Worm (Caenorhabditis elegans): ENCODE results near the gene str-67.

Gene str-67

DNA sequence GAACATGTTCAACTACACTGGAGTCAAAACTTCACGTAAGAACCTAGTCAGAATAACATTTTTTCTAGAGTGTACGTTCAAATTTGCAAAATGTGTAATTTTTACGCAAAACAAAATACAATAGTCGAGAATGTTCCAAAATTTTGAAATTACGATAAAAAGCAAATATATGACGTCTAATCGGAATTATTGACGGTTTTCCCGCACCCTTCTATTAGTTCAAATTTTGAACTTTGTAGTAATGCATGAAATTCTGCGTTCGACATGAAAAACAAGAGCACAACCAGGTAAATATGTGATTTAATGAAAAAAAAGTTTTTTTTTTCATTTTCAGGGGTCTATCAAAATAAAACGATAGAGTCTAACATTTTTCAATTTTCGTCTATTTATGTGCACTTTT, 26.3 kb downstream of the str-67 start:
- TF ChIP-seq nhr-2 (tag; optimal IDR thresholded peaks at IDR 0.05) (no peak), cnd-1 (tag; optimal IDR thresholded peaks at IDR 0.05) (no peak), mls-2 (tag; optimal IDR thresholded peaks at IDR 0.05) (no peak), ces-1 (GFP tag; optimal IDR thresholded peaks at IDR 0.05) (no peak), flh-1 (GFP tag; optimal IDR thresholded peaks at IDR 0.05) (no peak), ceh-43 (GFP tag; optimal IDR thresholded peaks at IDR 0.05) (no peak), blmp-1 (tag; optimal IDR thresholded peaks at IDR 0.05) (no peak), unc-39 (tag; optimal IDR thresholded peaks at IDR 0.05) (no peak), sem-2 (GFP tag; optimal IDR thresholded peaks at IDR 0.05) (no peak)

DNA sequence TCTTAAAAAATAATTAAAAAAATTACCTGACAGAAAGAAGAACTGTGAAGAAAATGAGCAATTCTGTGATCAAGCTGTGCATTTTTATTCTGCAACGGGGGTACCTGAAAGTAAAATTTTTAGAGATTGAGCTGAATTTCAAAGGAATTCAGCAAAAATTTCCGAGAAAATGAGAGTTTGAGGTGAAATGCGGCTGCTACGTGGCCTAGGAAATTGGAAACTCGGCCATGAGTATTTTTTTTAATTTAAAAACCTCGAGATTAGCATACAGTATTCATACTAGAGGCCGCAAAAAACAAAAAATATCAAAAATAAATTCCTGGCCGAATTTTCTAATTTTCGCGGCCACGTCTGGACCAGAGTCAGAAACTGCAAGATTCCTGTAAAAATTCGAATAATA, 31.1 kb downstream of the str-67 start, which contains the start of gene flp-34:
Gene flp-34 (minus strand): TSS at position 101 of the 400 bp plus-strand sequence.
- TF ChIP-seq ces-1 (GFP tag; optimal IDR thresholded peaks at IDR 0.05): no peak
- TF ChIP-seq flh-1 (GFP tag; optimal IDR thresholded peaks at IDR 0.05): no peak

- TF ChIP-seq hlh-1 (tag; optimal IDR thresholded peaks at IDR 0.05): no peak
- TF ChIP-seq unc-39 (tag; optimal IDR thresholded peaks at IDR 0.05): no peak
- no peak for TF ChIP-seq snpc-4 (tag; optimal IDR thresholded peaks at IDR 0.05)
- TF ChIP-seq nhr-76 (tag; optimal IDR thresholded peaks at IDR 0.05): no peak
Observed at ce11 chrV:1027044-1027443, 37.3 kb downstream of the str-67 start, which contains the start of gene R09A1.3. Gene R09A1.3, minus strand, starts transcription at chrV:1027074.

DNA sequence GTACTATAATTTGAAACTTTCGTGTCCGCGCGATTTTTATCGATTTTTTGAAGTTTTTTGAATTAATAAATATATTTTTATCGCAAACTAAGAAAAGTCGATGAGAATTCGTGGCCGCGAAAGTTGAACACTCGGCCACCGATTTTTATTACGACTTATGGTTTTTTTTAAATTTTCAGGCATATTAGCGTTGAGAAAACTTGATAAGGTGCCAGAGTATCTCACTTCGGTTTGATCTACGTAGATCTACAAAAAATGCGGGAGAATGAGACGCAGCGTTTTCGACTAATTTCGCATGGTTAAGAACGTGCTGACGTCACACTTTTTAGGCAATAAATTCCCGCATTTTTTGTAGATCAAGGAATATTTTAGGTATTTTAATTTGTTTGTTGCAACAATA, 41.0 kb downstream of the str-67 start, which contains the start of gene pei-2:
Gene pei-2 (minus strand): TSS at position 101 of the 400 bp plus-strand sequence.
- no peak for TF ChIP-seq bed-3 (GFP tag; optimal IDR thresholded peaks at IDR 0.05)
- no peak for TF ChIP-seq tbx-8 (GFP tag; optimal IDR thresholded peaks at IDR 0.05)
- no peak for TF ChIP-seq M03D4.4 (tag; optimal IDR thresholded peaks at IDR 0.05)
- no peak for TF ChIP-seq nhr-76 (tag; optimal IDR thresholded peaks at IDR 0.05)
- no peak for TF ChIP-seq unc-39 (tag; optimal IDR thresholded peaks at IDR 0.05)
- no peak for TF ChIP-seq drap-1 (GFP tag; optimal IDR thresholded peaks at IDR 0.05)
- no peak for TF ChIP-seq elt-3 (tag; optimal IDR thresholded peaks at IDR 0.05)
- TF ChIP-seq cnd-1 (tag; optimal IDR thresholded peaks at IDR 0.05): no peak
- TF ChIP-seq lsy-2 (tag; optimal IDR thresholded peaks at IDR 0.05): no peak
- TF ChIP-seq ceh-43 (GFP tag; optimal IDR thresholded peaks at IDR 0.05): no peak
- TF ChIP-seq blmp-1 (tag; optimal IDR thresholded peaks at IDR 0.05): no peak
- TF ChIP-seq hlh-1 (tag; optimal IDR thresholded peaks at IDR 0.05): no peak
- TF ChIP-seq zip-8 (tag; optimal IDR thresholded peaks at IDR 0.05): no peak
- TF ChIP-seq nhr-237 (tag; optimal IDR thresholded peaks at IDR 0.05): no peak
- no peak for TF ChIP-seq nhr-28 (tag; optimal IDR thresholded peaks at IDR 0.05)
- TF ChIP-seq ham-2 (GFP tag; optimal IDR thresholded peaks at IDR 0.05): no peak
- TF ChIP-seq mls-2 (tag; optimal IDR thresholded peaks at IDR 0.05): no peak
- no peak for TF ChIP-seq nhr-2 (tag; optimal IDR thresholded peaks at IDR 0.05)

DNA sequence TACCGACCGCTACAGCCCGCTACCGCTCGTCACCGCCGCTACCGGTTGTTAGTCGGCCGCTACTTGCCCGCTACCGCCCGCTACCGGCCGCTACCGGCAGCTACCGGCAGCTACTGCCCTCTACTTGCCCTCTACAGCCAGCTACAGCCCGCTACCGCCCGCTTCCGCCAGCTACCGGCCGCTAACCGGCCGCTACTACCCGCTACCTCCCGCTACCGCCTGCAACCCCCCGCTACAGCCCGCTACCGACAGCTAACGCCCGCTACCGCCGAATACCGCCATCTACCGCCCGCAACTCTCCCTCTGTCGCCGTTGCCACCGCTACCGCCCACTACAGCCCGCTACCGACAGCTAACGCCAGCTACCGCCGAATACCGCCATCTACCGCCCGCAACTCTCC, 42.9 kb downstream of the str-67 start:
- TF ChIP-seq nhr-237 (tag; optimal IDR thresholded peaks at IDR 0.05) (no peak), nhr-2 (tag; optimal IDR thresholded peaks at IDR 0.05) (no peak), nhr-76 (tag; optimal IDR thresholded peaks at IDR 0.05) (no peak), sem-2 (GFP tag; optimal IDR thresholded peaks at IDR 0.05) (no peak), elt-1 (tag; optimal IDR thresholded peaks at IDR 0.05; ENCODE audit: borderline replicate concordance, insufficient read depth) (no peak), blmp-1 (tag; optimal IDR thresholded peaks at IDR 0.05) (no peak), ham-2 (GFP tag; optimal IDR thresholded peaks at IDR 0.05) (peak; percentile 86)

DNA sequence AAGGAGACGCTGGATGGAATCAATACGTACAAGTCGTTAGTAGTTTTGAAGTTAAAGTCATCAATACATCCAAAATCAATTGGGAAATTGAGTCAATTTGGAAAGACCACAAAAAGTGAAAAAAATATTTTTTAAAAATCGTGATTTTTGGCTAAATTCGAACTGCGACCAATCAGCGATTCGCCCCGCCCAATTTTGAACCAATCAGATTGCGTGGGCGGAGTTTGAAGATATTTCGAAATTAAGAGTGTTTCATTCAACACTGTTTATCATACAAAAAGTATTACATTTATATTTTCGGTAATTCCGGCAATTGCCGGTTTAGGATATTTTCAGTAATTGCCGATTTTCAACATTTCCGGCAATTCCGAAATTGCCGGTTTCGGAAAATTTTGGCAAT, 47.2 kb downstream of the str-67 start:
- TF ChIP-seq cnd-1 (tag; optimal IDR thresholded peaks at IDR 0.05): no peak
- TF ChIP-seq sem-2 (GFP tag; optimal IDR thresholded peaks at IDR 0.05): no peak
- TF ChIP-seq ceh-83 (GFP tag; optimal IDR thresholded peaks at IDR 0.05): no peak
- no peak for TF ChIP-seq snpc-4 (tag; optimal IDR thresholded peaks at IDR 0.05)
- no peak for TF ChIP-seq drap-1 (GFP tag; optimal IDR thresholded peaks at IDR 0.05)
- TF ChIP-seq ham-2 (GFP tag; optimal IDR thresholded peaks at IDR 0.05): no peak
- TF ChIP-seq unc-62 (GFP tag; optimal IDR thresholded peaks at IDR 0.05): no peak
- TF ChIP-seq ces-1 (GFP tag; optimal IDR thresholded peaks at IDR 0.05): no peak
- TF ChIP-seq flh-1 (GFP tag; optimal IDR thresholded peaks at IDR 0.05): no peak
- TF ChIP-seq lsy-2 (tag; optimal IDR thresholded peaks at IDR 0.05): no peak
- no peak for TF ChIP-seq lin-32 (GFP tag; optimal IDR thresholded peaks at IDR 0.05)
- no peak for TF ChIP-seq lin-13 (tag; optimal IDR thresholded peaks at IDR 0.05)
- no peak for TF ChIP-seq hlh-1 (tag; optimal IDR thresholded peaks at IDR 0.05)
- no peak for TF ChIP-seq nhr-28 (tag; optimal IDR thresholded peaks at IDR 0.05)
